Worm (Caenorhabditis elegans): ENCODE data around the gene ced-10.

The ced-10 gene

ce11 chrIV:3514467-3514866 is 5.1 kb upstream of the ced-10 start, which contains the start of gene tsg-101:
Gene tsg-101 (minus strand): TSS chrIV:3514567.
- TF ChIP-seq nhr-10 (tag; optimal IDR thresholded peaks at IDR 0.05) (no peak), nhr-21 (tag; optimal IDR thresholded peaks at IDR 0.05) (no peak), fos-1 (tag; optimal IDR thresholded peaks at IDR 0.05) (no peak), snpc-4 (tag; optimal IDR thresholded peaks at IDR 0.05) (no peak), nhr-77 (tag; optimal IDR thresholded peaks at IDR 0.05) (no peak), ztf-1 (GFP tag; conservative IDR thresholded peaks at IDR 0.05) (no peak), blmp-1 (tag; optimal IDR thresholded peaks at IDR 0.05; ENCODE audit: insufficient read depth) (no peak), sma-9 (GFP tag; optimal IDR thresholded peaks at IDR 0.05) (no peak), sma-9 (tag; optimal IDR thresholded peaks at IDR 0.05) (no peak)

- TF ChIP-seq nhr-21 (tag; optimal IDR thresholded peaks at IDR 0.05) (no peak), lsy-2 (tag; optimal IDR thresholded peaks at IDR 0.05) (peak in 1 of 2 experiments; percentile 5)
Measured at ce11 chrIV:3505940-3506339, 3.4 kb downstream of the ced-10 start.

- no peak for TF ChIP-seq mab-5 (tag; optimal IDR thresholded peaks at IDR 0.05)
- no peak for TF ChIP-seq nhr-12 (tag; optimal IDR thresholded peaks at IDR 0.05)
- TF ChIP-seq nhr-11 (tag; optimal IDR thresholded peaks at IDR 0.05), result no peak
- TF ChIP-seq ceh-16 (tag; optimal IDR thresholded peaks at IDR 0.05), result no peak
- TF ChIP-seq nhr-77 (tag; optimal IDR thresholded peaks at IDR 0.05), result no peak
- TF ChIP-seq aly-2 (tag; optimal IDR thresholded peaks at IDR 0.05), result no peak
- TF ChIP-seq lin-11 (tag; optimal IDR thresholded peaks at IDR 0.05), result no peak
- no peak for TF ChIP-seq ztf-4 (tag; optimal IDR thresholded peaks at IDR 0.05)
- TF ChIP-seq ama-1 (optimal IDR thresholded peaks at IDR 0.05), result no peak
- TF ChIP-seq nhr-6 (tag; optimal IDR thresholded peaks at IDR 0.05), result no peak
- no peak for TF ChIP-seq dmd-4 (tag; optimal IDR thresholded peaks at IDR 0.05)
Measured at ce11 chrIV:3504144-3504543, 5.2 kb downstream of the ced-10 start, which contains the start of gene srz-83. Gene srz-83 (plus strand): TSS chrIV:3504444.

- no peak for TF ChIP-seq snpc-4 (tag; optimal IDR thresholded peaks at IDR 0.05)
- TF ChIP-seq peb-1 (tag; optimal IDR thresholded peaks at IDR 0.05), result no peak
- no peak for TF ChIP-seq ztf-1 (GFP tag; conservative IDR thresholded peaks at IDR 0.05)
- no peak for TF ChIP-seq zag-1 (tag; optimal IDR thresholded peaks at IDR 0.05)
- TF ChIP-seq skn-1 (tag; optimal IDR thresholded peaks at IDR 0.05), result no peak
- no peak for TF ChIP-seq nhr-25 (tag; optimal IDR thresholded peaks at IDR 0.05)
- TF ChIP-seq mbf-1 (tag; optimal IDR thresholded peaks at IDR 0.05), result no peak
- TF ChIP-seq sma-9 (GFP tag; optimal IDR thresholded peaks at IDR 0.05), result no peak
- no peak for TF ChIP-seq sma-9 (tag; optimal IDR thresholded peaks at IDR 0.05)
- TF ChIP-seq unc-55 (GFP tag; optimal IDR thresholded peaks at IDR 0.05), result no peak
- TF ChIP-seq gmeb-1 (tag; optimal IDR thresholded peaks at IDR 0.05), result no peak
- TF ChIP-seq unc-62 (GFP tag; optimal IDR thresholded peaks at IDR 0.05), result no peak
- no peak for TF ChIP-seq nhr-23 (tag; optimal IDR thresholded peaks at IDR 0.05)
- TF ChIP-seq ZK546.5 (tag; optimal IDR thresholded peaks at IDR 0.05), result no peak
- no peak for TF ChIP-seq egl-27 (tag; optimal IDR thresholded peaks at IDR 0.05)
- TF ChIP-seq C34F6.9 (tag; optimal IDR thresholded peaks at IDR 0.05), result no peak
- no peak for TF ChIP-seq nhr-6 (tag; optimal IDR thresholded peaks at IDR 0.05)
- TF ChIP-seq lin-13 (GFP tag; optimal IDR thresholded peaks at IDR 0.05), result no peak
Measured at ce11 chrIV:3501981-3502736, 7.2 kb downstream of the ced-10 start.

- TF ChIP-seq mdl-1 (tag; optimal IDR thresholded peaks at IDR 0.05) (no peak), nhr-23 (tag; optimal IDR thresholded peaks at IDR 0.05) (no peak), nhr-25 (tag; optimal IDR thresholded peaks at IDR 0.05) (no peak), ceh-16 (tag; optimal IDR thresholded peaks at IDR 0.05) (no peak), nhr-21 (tag; optimal IDR thresholded peaks at IDR 0.05) (no peak), R02D3.7 (tag; optimal IDR thresholded peaks at IDR 0.05) (no peak), ama-1 (optimal IDR thresholded peaks at IDR 0.05) (no peak), nhr-77 (tag; optimal IDR thresholded peaks at IDR 0.05) (no peak), ZK546.5 (tag; optimal IDR thresholded peaks at IDR 0.05) (no peak), egl-27 (tag; optimal IDR thresholded peaks at IDR 0.05) (no peak), sem-4 (tag; optimal IDR thresholded peaks at IDR 0.05) (no peak), fos-1 (tag; optimal IDR thresholded peaks at IDR 0.05) (no peak), sma-9 (GFP tag; optimal IDR thresholded peaks at IDR 0.05) (no peak), sma-9 (tag; optimal IDR thresholded peaks at IDR 0.05) (no peak), lin-39 (tag; optimal IDR thresholded peaks at IDR 0.05) (no peak), nhr-6 (tag; optimal IDR thresholded peaks at IDR 0.05) (no peak), nhr-237 (tag; optimal IDR thresholded peaks at IDR 0.05) (no peak), unc-62 (GFP tag; optimal IDR thresholded peaks at IDR 0.05) (no peak), nhr-129 (tag; optimal IDR thresholded peaks at IDR 0.05) (no peak)
Measured at ce11 chrIV:3497909-3498308, 11.4 kb downstream of the ced-10 start, which contains the start of gene ceh-53. Gene ceh-53 (plus strand): TSS chrIV:3498209.
